Worm (Caenorhabditis elegans): Measurements from ENCODE around the gene T04A8.8.

Gene T04A8.8

ce11 chrIII:4679963-4680484, 13.8 kb upstream of the T04A8.8 start, which contains the start of gene srg-11:
Gene srg-11 (plus strand): TSS chrIII:4680013.
- no peak for TF ChIP-seq ref-1 (GFP tag; conservative IDR thresholded peaks at IDR 0.05)
- TF ChIP-seq klf-2 (GFP tag; conservative IDR thresholded peaks at IDR 0.05) = no peak
- TF ChIP-seq flt-1 (GFP tag; IDR thresholded peaks at IDR 0.05) = no peak
- TF ChIP-seq cog-1 (tag; optimal IDR thresholded peaks at IDR 0.05) = no peak
- no peak for TF ChIP-seq ztf-29 (GFP tag; IDR thresholded peaks at IDR 0.05)
- no peak for TF ChIP-seq T22C8.4 (GFP tag; IDR thresholded peaks at IDR 0.05)
- no peak for TF ChIP-seq med-1 (GFP tag; optimal IDR thresholded peaks at IDR 0.05; ENCODE audit: insufficient read depth)
- TF ChIP-seq ztf-23 (GFP tag; IDR thresholded peaks at IDR 0.05) = no peak
- no peak for TF ChIP-seq tab-1 (GFP tag; IDR thresholded peaks at IDR 0.05)

DNA sequence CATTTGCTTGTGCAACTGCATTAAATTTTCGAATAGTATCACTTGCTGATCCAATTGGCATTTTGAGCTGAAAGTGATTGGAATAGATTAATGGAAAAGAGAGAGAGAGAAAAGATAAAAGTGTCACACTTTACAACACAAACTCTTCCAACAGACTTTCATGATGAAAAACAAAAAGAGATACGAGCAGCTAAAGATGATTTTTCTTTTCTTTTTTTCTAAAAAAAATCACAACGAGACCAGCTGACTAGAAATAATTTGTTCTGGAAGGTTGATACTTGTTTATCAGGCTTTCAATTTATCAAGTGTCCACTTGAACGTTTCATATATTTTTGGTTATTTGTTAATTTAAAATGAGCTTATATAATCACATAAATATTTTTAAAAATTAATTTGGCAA, 6.7 kb upstream of the T04A8.8 start:
- no peak for TF ChIP-seq klf-2 (GFP tag; conservative IDR thresholded peaks at IDR 0.05)
- TF ChIP-seq cog-1 (tag; optimal IDR thresholded peaks at IDR 0.05) = no peak
- no peak for TF ChIP-seq ztf-29 (GFP tag; IDR thresholded peaks at IDR 0.05)

- no peak for TF ChIP-seq ztf-29 (GFP tag; IDR thresholded peaks at IDR 0.05)
- TF ChIP-seq klf-2 (GFP tag; conservative IDR thresholded peaks at IDR 0.05) = 0 out of 2 replicates have a peak, but pooled peaks have one; percentile 24
Observed at ce11 chrIII:4688356-4688755, 5.4 kb upstream of the T04A8.8 start, which contains the start of gene tag-243. Gene tag-243 (minus strand): TSS chrIII:4688456.

- no peak for TF ChIP-seq ztf-23 (GFP tag; IDR thresholded peaks at IDR 0.05)
- TF ChIP-seq T22C8.4 (GFP tag; IDR thresholded peaks at IDR 0.05) = no peak
- TF ChIP-seq tab-1 (GFP tag; IDR thresholded peaks at IDR 0.05) = no peak
- TF ChIP-seq flt-1 (GFP tag; IDR thresholded peaks at IDR 0.05) = no peak
Observed at ce11 chrIII:4688965-4689364, 4.8 kb upstream of the T04A8.8 start, which contains the start of gene ppat-1. Gene ppat-1 (plus strand): TSS chrIII:4689280.

DNA sequence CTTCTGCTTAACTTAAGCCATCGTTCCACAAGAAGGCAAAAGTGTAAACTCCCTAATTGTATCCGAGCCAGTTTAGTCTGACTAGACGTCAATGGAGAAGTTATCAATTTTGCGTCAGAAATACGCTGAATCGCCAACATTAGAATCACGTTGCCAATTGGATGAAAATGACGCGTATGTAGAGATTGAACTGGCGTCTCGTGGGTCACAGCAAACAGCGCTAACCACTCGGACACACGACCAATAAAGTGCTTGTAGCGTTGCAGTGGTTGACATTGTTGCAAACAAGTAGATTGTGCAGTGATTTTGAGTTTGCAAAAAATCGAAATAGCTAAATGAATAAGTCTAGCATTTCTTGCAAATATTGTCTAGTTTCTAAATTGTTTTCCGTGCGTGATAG, 4.2 kb upstream of the T04A8.8 start:
- TF ChIP-seq flt-1 (GFP tag; IDR thresholded peaks at IDR 0.05) = peak; percentile 91
- 0 out of 2 replicates have a peak, but pooled peaks have one; percentile 53 for TF ChIP-seq klf-2 (GFP tag; conservative IDR thresholded peaks at IDR 0.05)
- peak; percentile 78; the same call in 1 of the 2 replicates for TF ChIP-seq ztf-29 (GFP tag; IDR thresholded peaks at IDR 0.05)
- peak; percentile 93 for TF ChIP-seq tab-1 (GFP tag; IDR thresholded peaks at IDR 0.05)
- TF ChIP-seq ztf-23 (GFP tag; IDR thresholded peaks at IDR 0.05) = peak; percentile 89
- TF ChIP-seq med-1 (GFP tag; optimal IDR thresholded peaks at IDR 0.05; ENCODE audit: insufficient read depth) = peak; percentile 33
- peak; percentile 55 for TF ChIP-seq cog-1 (tag; optimal IDR thresholded peaks at IDR 0.05)
- peak; percentile 73 for TF ChIP-seq ref-1 (GFP tag; conservative IDR thresholded peaks at IDR 0.05)
- peak; percentile 81 for TF ChIP-seq T22C8.4 (GFP tag; IDR thresholded peaks at IDR 0.05)

DNA sequence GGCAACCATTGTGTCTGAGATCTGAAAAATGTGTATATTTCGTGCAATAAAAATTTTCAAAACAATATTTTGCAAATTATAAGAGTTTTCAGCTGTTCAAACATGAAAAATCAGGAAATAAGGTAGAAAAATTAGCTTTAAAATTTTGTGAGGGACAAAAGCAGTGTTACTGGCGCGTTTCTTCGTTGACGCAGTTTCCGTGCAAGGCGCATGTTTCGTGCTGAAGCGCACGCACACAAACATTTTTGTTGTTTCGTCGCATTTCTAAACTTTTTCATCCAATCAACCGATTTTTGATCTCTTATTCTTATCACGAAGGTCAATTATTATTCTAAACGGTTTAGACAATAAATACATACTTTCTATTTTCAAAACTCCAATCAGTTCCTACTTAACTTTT, 514 bp upstream of the T04A8.8 start, which contains the start of gene nifk-1:
nifk-1 (minus strand) TSS at position 27 of the 400 bp plus-strand sequence.
- TF ChIP-seq ztf-23 (GFP tag; IDR thresholded peaks at IDR 0.05) (peak; percentile 50; the same call in 1 of the 2 replicates), tab-1 (GFP tag; IDR thresholded peaks at IDR 0.05) (no peak), cog-1 (tag; optimal IDR thresholded peaks at IDR 0.05) (no peak)

- no peak for TF ChIP-seq tab-1 (GFP tag; IDR thresholded peaks at IDR 0.05)
Observed at ce11 chrIII:4695057-4695456, 1.3 kb downstream of the T04A8.8 start, which contains the start of gene T04A8.7. Gene T04A8.7 (plus strand): TSS chrIII:4695357.

- TF ChIP-seq klf-2 (GFP tag; conservative IDR thresholded peaks at IDR 0.05) (no peak), med-1 (GFP tag; optimal IDR thresholded peaks at IDR 0.05; ENCODE audit: insufficient read depth) (no peak), T22C8.4 (GFP tag; IDR thresholded peaks at IDR 0.05) (no peak), ref-1 (GFP tag; conservative IDR thresholded peaks at IDR 0.05) (no peak), tab-1 (GFP tag; IDR thresholded peaks at IDR 0.05) (no peak), flt-1 (GFP tag; IDR thresholded peaks at IDR 0.05) (no peak), ztf-23 (GFP tag; IDR thresholded peaks at IDR 0.05) (no peak), cog-1 (tag; optimal IDR thresholded peaks at IDR 0.05) (no peak), ztf-29 (GFP tag; IDR thresholded peaks at IDR 0.05) (no peak)
Observed at ce11 chrIII:4696903-4697302, 3.1 kb downstream of the T04A8.8 start.

- no peak for TF ChIP-seq ztf-29 (GFP tag; IDR thresholded peaks at IDR 0.05)
- no peak for TF ChIP-seq ztf-23 (GFP tag; IDR thresholded peaks at IDR 0.05)
- no peak for TF ChIP-seq klf-2 (GFP tag; conservative IDR thresholded peaks at IDR 0.05)
- TF ChIP-seq ref-1 (GFP tag; conservative IDR thresholded peaks at IDR 0.05) = no peak
- TF ChIP-seq T22C8.4 (GFP tag; IDR thresholded peaks at IDR 0.05) = no peak
- no peak for TF ChIP-seq cog-1 (tag; optimal IDR thresholded peaks at IDR 0.05)
- TF ChIP-seq med-1 (GFP tag; optimal IDR thresholded peaks at IDR 0.05; ENCODE audit: insufficient read depth) = no peak
- no peak for TF ChIP-seq flt-1 (GFP tag; IDR thresholded peaks at IDR 0.05)
- TF ChIP-seq tab-1 (GFP tag; IDR thresholded peaks at IDR 0.05) = no peak
Observed at ce11 chrIII:4697819-4698218, 4.0 kb downstream of the T04A8.8 start, which contains the start of gene dnj-18. Gene dnj-18 (plus strand): TSS chrIII:4698119.

DNA sequence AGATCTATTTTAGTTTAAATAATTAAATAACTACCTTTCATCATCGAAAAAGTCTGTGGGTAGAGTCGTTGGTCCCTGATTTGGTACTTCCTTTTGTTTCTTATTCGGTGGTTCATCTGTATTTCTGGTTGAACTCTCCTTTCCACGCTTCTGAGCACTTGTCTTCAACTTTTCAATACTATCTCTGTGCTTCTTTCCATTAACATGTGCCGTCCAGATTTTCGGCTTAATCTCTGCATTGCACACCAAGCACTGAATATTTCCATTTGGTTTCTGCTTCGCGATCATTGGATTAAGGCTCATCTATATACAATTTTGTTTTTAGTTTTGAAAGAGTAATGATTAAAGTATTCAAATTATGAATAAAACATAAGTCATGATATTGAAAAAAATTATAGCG, 6.1 kb downstream of the T04A8.8 start, which contains the start of gene sel-13:
sel-13 (minus strand) TSS at position 303 of the 400 bp plus-strand sequence.
- TF ChIP-seq T22C8.4 (GFP tag; IDR thresholded peaks at IDR 0.05) (no peak), ztf-23 (GFP tag; IDR thresholded peaks at IDR 0.05) (no peak), flt-1 (GFP tag; IDR thresholded peaks at IDR 0.05) (no peak), cog-1 (tag; optimal IDR thresholded peaks at IDR 0.05) (no peak), tab-1 (GFP tag; IDR thresholded peaks at IDR 0.05) (no peak), med-1 (GFP tag; optimal IDR thresholded peaks at IDR 0.05; ENCODE audit: insufficient read depth) (no peak), ztf-29 (GFP tag; IDR thresholded peaks at IDR 0.05) (no peak)

Data from whole organism, midembryonic.